Fruit fly (Drosophila melanogaster): ENCODE measurements around the gene CG13031.

- TF ChIP-seq psq (optimal IDR thresholded peaks at IDR 0.05) = no peak
- no peak for TF ChIP-seq Myc (optimal IDR thresholded peaks at IDR 0.05)
These were observed 48.3 kb downstream of the CG13031 start for dm6 chr3L:16772755-16773523.

Measured in Kc167 (cell line).